Worm (Caenorhabditis elegans) whole organism, L2 larva: ENCODE results near the gene ceh-37.

Source experiments
- ZK546.5 ChIP-seq: sonication (generic microtip); optimal IDR thresholded peaks from 2 replicates; lab custom pipeline; 2017; ENCODE audit warnings: missing biosample characterization, missing genetic modification characterization
- ama-1 ChIP-seq: fragments of 150-350 bp; optimal IDR thresholded peaks from 2 replicates; lab custom pipeline; 2018; ENCODE audit warnings: inconsistent platforms
- ceh-16 ChIP-seq: fragments of 150-350 bp; optimal IDR thresholded peaks from 2 replicates; lab custom pipeline; 2014; ENCODE audit warnings: missing biosample characterization, missing genetic modification characterization
- egl-27 ChIP-seq: sonication (generic microtip); optimal IDR thresholded peaks from 3 replicates; lab custom pipeline; 2017; ENCODE audit warnings: missing biosample characterization, missing genetic modification reagents, missing genetic modification characterization
- elt-1 ChIP-seq: fragments of 150-350 bp; optimal IDR thresholded peaks from 2 replicates; lab custom pipeline; 2014; ENCODE audit warnings: missing biosample characterization, missing genetic modification characterization
- lin-11 ChIP-seq: fragments of 150-350 bp; sonication (generic microtip); optimal IDR thresholded peaks from 2 replicates; lab custom pipeline; 2014; ENCODE audit warnings: missing biosample characterization, missing genetic modification characterization, inconsistent platforms, mixed read lengths
- nhr-11 ChIP-seq: fragments of 150-350 bp; optimal IDR thresholded peaks from 2 replicates; lab custom pipeline; 2014; ENCODE audit warnings: missing biosample characterization, missing genetic modification characterization

ce11 chrX:14255973-14256372 is 48.2 kb upstream of the ceh-37 start, which contains the start of gene E02H4.7:
- TF ChIP-seq elt-1 (tag; lab: Kevin White, UChicago) (no peak), ZK546.5 (tag; lab: Kevin White, UChicago) (no peak), lin-11 (tag; lab: Kevin White, UChicago) (no peak), egl-27 (tag; lab: Kevin White, UChicago) (no peak), ceh-16 (tag; lab: Kevin White, UChicago) (no peak), nhr-11 (tag; lab: Kevin White, UChicago) (no peak), ama-1 (no peak)
